Fruit fly (Drosophila melanogaster): ENCODE results near the gene da.

DNA sequence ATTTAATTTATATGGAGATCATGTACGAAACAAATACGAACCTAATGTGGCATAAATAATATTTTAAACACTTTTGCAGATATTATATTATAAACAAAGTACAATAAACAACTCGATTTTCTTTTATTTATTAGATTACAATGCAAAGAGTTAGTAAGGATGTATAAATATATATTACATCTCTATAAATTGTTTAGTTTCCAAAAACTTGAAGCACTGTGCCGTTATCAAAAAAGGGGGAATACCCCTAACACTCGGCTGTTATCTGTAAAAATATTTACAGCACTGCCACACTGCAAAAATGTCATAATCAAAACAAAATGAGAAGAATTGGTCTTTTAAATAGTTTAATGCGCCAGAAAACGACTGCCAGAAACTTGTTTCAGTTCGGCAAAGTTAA, 40.6 kb downstream of the da start, which contains the start of gene CG5188:
- TF ChIP-seq Pif1A (GFP tag; optimal IDR thresholded peaks at IDR 0.05) (no peak), CG12605 (GFP tag; IDR thresholded peaks at IDR 0.05) (peak; percentile 58), CG10348 (GFP tag; IDR thresholded peaks at IDR 0.05) (no peak), CG14655 (GFP tag; optimal IDR thresholded peaks at IDR 0.05) (no peak), EcR (GFP tag; optimal IDR thresholded peaks at IDR 0.05) (no peak)
